Worm (Caenorhabditis elegans): ENCODE measurements around the gene nrde-1.
A peak's percentile ranks its signal among the peaks of the same experiment; 100 is the strongest.

The nrde-1 gene

DNA sequence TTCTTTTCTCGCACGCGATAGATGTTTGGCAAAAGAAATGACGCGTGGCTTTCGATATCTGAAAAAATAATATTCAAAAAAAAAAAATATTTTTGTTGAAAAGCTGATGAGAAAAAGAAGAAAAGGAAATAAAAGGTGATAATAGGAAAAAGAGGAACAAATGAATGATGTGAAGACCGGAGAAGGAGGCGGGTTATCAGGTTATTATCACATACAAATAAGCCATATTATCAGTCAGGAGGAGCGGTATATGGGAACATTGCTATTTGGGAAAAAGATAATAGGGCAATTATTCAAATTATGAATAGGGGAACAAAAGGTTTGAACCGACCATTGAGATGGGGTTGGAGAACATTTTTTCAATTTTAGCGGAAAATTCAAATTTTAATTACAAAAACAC, 39.1 kb upstream of the nrde-1 start:
- TF ChIP-seq madf-3 (GFP tag; IDR thresholded peaks at IDR 0.05) (no peak), ekl-4 (GFP tag; IDR thresholded peaks at IDR 0.05) (no peak), hlh-26 (GFP tag; conservative IDR thresholded peaks at IDR 0.05) (no peak), ztf-6 (GFP tag; IDR thresholded peaks at IDR 0.05) (no peak), ztf-25 (GFP tag; IDR thresholded peaks at IDR 0.05) (no peak), egrh-3 (GFP tag; IDR thresholded peaks at IDR 0.05) (no peak), nhr-80 (tag; optimal IDR thresholded peaks at IDR 0.05) (no peak), hrde-1 (tag; optimal IDR thresholded peaks at IDR 0.05; ENCODE audit: borderline replicate concordance) (no peak), snpc-4 (GFP tag; optimal IDR thresholded peaks at IDR 0.05) (no peak), snpc-4 (tag; optimal IDR thresholded peaks at IDR 0.05) (no peak), F33H1.4 (GFP tag; IDR thresholded peaks at IDR 0.05) (no peak), hsf-1 (GFP tag; IDR thresholded peaks at IDR 0.05) (no peak), ztf-26 (tag; optimal IDR thresholded peaks at IDR 0.05) (no peak), ceh-91 (GFP tag; IDR thresholded peaks at IDR 0.05) (no peak), snpc-1.3 (tag; optimal IDR thresholded peaks at IDR 0.05; ENCODE audit: insufficient read depth) (no peak), F55B11.4 (tag; optimal IDR thresholded peaks at IDR 0.05; ENCODE audit: borderline replicate concordance, insufficient read depth) (no peak), ztf-3 (GFP tag; optimal IDR thresholded peaks at IDR 0.05) (no peak), nfya-1 (tag; optimal IDR thresholded peaks at IDR 0.05; ENCODE audit: borderline replicate concordance, insufficient read depth) (no peak), Y56A3A.18 (GFP tag; IDR thresholded peaks at IDR 0.05) (no peak)

DNA sequence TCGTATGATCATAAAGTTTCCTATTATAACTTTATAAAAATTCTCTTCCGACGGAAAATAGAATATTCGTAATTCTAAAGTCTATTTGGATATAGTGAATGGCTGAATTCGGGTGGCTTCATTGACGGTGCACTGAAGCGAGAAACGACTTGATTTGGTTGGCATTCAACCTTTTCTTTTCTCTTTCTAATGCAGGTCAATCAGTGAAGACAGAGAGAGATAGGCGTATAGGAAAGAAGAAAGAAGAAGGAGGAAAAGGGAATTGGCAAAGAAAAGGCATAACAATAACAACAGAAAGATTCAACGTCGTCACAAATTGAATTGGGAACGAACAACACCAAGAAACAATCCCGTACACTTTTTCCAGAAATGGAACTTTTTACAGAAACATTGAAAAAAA, 37.8 kb upstream of the nrde-1 start:
- TF ChIP-seq madf-8 (GFP tag; conservative IDR thresholded peaks at IDR 0.05) (no peak), die-1 (tag; optimal IDR thresholded peaks at IDR 0.05) (no peak), attf-3 (GFP tag; conservative IDR thresholded peaks at IDR 0.05) (no peak), lsl-1 (GFP tag; optimal IDR thresholded peaks at IDR 0.05) (no peak), chd-7 (tag; optimal IDR thresholded peaks at IDR 0.05) (no peak), nfya-1 (tag; optimal IDR thresholded peaks at IDR 0.05; ENCODE audit: borderline replicate concordance, insufficient read depth) (no peak), madf-10 (tag; optimal IDR thresholded peaks at IDR 0.05) (no peak), egrh-3 (GFP tag; IDR thresholded peaks at IDR 0.05) (no peak), ztf-26 (tag; optimal IDR thresholded peaks at IDR 0.05) (no peak), F49E8.2 (tag; optimal IDR thresholded peaks at IDR 0.05; ENCODE audit: insufficient read depth) (no peak), ztf-25 (GFP tag; IDR thresholded peaks at IDR 0.05) (no peak)

DNA sequence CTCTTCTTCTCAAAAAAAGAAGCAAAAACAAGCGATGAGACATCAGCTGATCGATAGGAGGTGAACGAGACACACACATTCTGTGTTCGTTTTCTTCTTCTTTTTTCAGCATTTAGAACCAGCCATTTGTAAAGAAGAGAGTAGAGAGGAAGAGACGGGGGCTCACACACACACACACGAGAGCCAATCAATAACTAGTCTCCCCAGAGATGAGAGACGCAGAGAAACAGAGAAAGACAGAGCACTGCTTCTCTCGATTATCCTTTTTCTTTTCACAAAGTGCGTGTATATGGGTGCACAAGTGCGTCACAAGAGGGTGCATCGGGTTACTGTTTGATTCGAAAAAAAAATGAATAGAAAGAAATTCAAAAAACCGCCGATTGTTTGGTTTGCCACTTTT, 35.9 kb upstream of the nrde-1 start:
- TF ChIP-seq zfh-2 (GFP tag; conservative IDR thresholded peaks at IDR 0.05) (peak; percentile 49; the same call in 1 of the 2 replicates), C06A6.2 (GFP tag; conservative IDR thresholded peaks at IDR 0.05) (0 out of 2 replicates have a peak, but pooled peaks have one; percentile 33), K11D2.4 (GFP tag; IDR thresholded peaks at IDR 0.05) (0 out of 2 replicates have a peak, but pooled peaks have one; percentile 23), bed-2 (GFP tag; IDR thresholded peaks at IDR 0.05) (no peak), ets-4 (GFP tag; optimal IDR thresholded peaks at IDR 0.05) (no peak), die-1 (tag; optimal IDR thresholded peaks at IDR 0.05) (no peak), cebp-1 (GFP tag; IDR thresholded peaks at IDR 0.05) (no peak), cebp-1 (tag; optimal IDR thresholded peaks at IDR 0.05) (peak; percentile 46), ceh-27 (GFP tag; optimal IDR thresholded peaks at IDR 0.05) (peak; percentile 66), dpff-1 (tag; optimal IDR thresholded peaks at IDR 0.05) (no peak), nhr-90 (tag; optimal IDR thresholded peaks at IDR 0.05) (no peak), mcd-1 (GFP tag; IDR thresholded peaks at IDR 0.05) (peak; percentile 44), hmg-1.2 (GFP tag; IDR thresholded peaks at IDR 0.05) (peak; percentile 79), tbx-9 (tag; optimal IDR thresholded peaks at IDR 0.05; ENCODE audit: borderline replicate concordance) (no peak), snpc-3.4 (tag; optimal IDR thresholded peaks at IDR 0.05) (no peak), ceh-58 (GFP tag; IDR thresholded peaks at IDR 0.05) (no peak), ZK185.1 (tag; optimal IDR thresholded peaks at IDR 0.05; ENCODE audit: poor library complexity, severe bottlenecking) (no peak), ztf-26 (tag; optimal IDR thresholded peaks at IDR 0.05) (no peak), ccch-3 (GFP tag; optimal IDR thresholded peaks at IDR 0.05) (no peak), lir-1 (GFP tag; conservative IDR thresholded peaks at IDR 0.05) (no peak), F49E8.2 (tag; optimal IDR thresholded peaks at IDR 0.05; ENCODE audit: insufficient read depth) (no peak), aptf-2 (GFP tag; conservative IDR thresholded peaks at IDR 0.05) (no peak), hmg-20 (GFP tag; IDR thresholded peaks at IDR 0.05) (no peak)
